Fruit fly (Drosophila melanogaster) whole organism, embryonic: ENCODE data around the gene CG14787.

Source experiments
- Abd-B ChIP-seq: fragments of 200-800 bp; sonication (Bioruptor generic); optimal IDR thresholded peaks from 2 replicates; lab custom pipeline; 2018; ENCODE audit warnings: missing biosample characterization, mild to moderate bottlenecking, missing genetic modification characterization, moderate library complexity
- Aef1 ChIP-seq: fragments of 200-800 bp; sonication (Bioruptor generic); IDR thresholded peaks from 3 replicates; pipeline ENCODE4 v1.3.6; 2022; ENCODE audit warnings: missing biosample characterization, missing genetic modification characterization
- Asciz ChIP-seq: fragments of 200-800 bp; sonication (Bioruptor generic); optimal IDR thresholded peaks from 2 replicates; lab custom pipeline; 2017; ENCODE audit warnings: missing biosample characterization, mild to moderate bottlenecking, missing genetic modification characterization, missing genetic modification reagents
- B-H1 ChIP-seq: fragments of 200-800 bp; sonication (Bioruptor generic); IDR thresholded peaks from 3 replicates; pipeline ENCODE4 v1.3.6; 2022; ENCODE audit warnings: missing biosample characterization, missing genetic modification characterization
- CG10209 ChIP-seq: fragments of 200-800 bp; sonication (Bioruptor generic); optimal IDR thresholded peaks from 3 replicates; lab custom pipeline; 2017; ENCODE audit warnings: missing biosample characterization, mild to moderate bottlenecking, missing genetic modification characterization, missing genetic modification reagents
- CG10654 ChIP-seq: fragments of 200-800 bp; sonication (Bioruptor generic); optimal IDR thresholded peaks from 2 replicates; lab custom pipeline; 2016; ENCODE audit warnings: missing biosample characterization, missing genetic modification characterization
- CG11093 ChIP-seq: fragments of 200-800 bp; sonication (Bioruptor generic); IDR thresholded peaks from 3 replicates; pipeline ENCODE4 v1.3.6; 2022; ENCODE audit warnings: missing biosample characterization, missing genetic modification characterization
- CG12236 ChIP-seq: fragments of 200-800 bp; sonication (Bioruptor generic); optimal IDR thresholded peaks from 2 replicates; lab custom pipeline; 2016; ENCODE audit warnings: missing biosample characterization, missing genetic modification characterization
- CG13287 ChIP-seq: fragments of 200-800 bp; sonication (Bioruptor generic); IDR thresholded peaks from 2 replicates; pipeline ENCODE4 v1.3.6; 2022; ENCODE audit warnings: missing biosample characterization, missing genetic modification characterization; ENCODE audit not compliant: partially characterized antibody
- CG15601 ChIP-seq: fragments of 200-800 bp; sonication (Bioruptor generic); optimal IDR thresholded peaks from 3 replicates; lab custom pipeline; 2019; ENCODE audit warnings: missing biosample characterization, mild to moderate bottlenecking, missing genetic modification characterization, moderate library complexity
- CG17186 ChIP-seq: fragments of 200-800 bp; sonication (Bioruptor generic); optimal IDR thresholded peaks from 3 replicates; lab custom pipeline; 2017; ENCODE audit warnings: missing biosample characterization, missing genetic modification reagents, missing genetic modification characterization
- CG2116 ChIP-seq: fragments of 200-800 bp; sonication (Bioruptor generic); optimal IDR thresholded peaks from 3 replicates; lab custom pipeline; 2018; ENCODE audit warnings: missing biosample characterization, mild to moderate bottlenecking, missing genetic modification characterization
- CG30431 ChIP-seq: fragments of 200-800 bp; sonication (Bioruptor generic); optimal IDR thresholded peaks from 2 replicates; lab custom pipeline; 2017; ENCODE audit warnings: missing biosample characterization, missing genetic modification characterization
- CG32772 ChIP-seq: fragments of 200-800 bp; sonication (Bioruptor generic); IDR thresholded peaks from 2 replicates; pipeline ENCODE4 v1.3.6; 2022; ENCODE audit warnings: missing biosample characterization, missing genetic modification characterization
- CG34376 ChIP-seq: fragments of 200-800 bp; sonication (Bioruptor generic); optimal IDR thresholded peaks from 2 replicates; lab custom pipeline; 2018; ENCODE audit warnings: missing biosample characterization, mild to moderate bottlenecking, missing genetic modification characterization
- CG4328 ChIP-seq: fragments of 200-800 bp; sonication (Bioruptor generic); optimal IDR thresholded peaks from 3 replicates; lab custom pipeline; 2017; ENCODE audit warnings: missing biosample characterization, missing genetic modification reagents, missing genetic modification characterization
- CG4360 ChIP-seq: fragments of 200-800 bp; sonication (Bioruptor generic); IDR thresholded peaks from 2 replicates; pipeline ENCODE4 v1.3.6; 2022; ENCODE audit warnings: missing biosample characterization, missing genetic modification characterization
- CG6689 ChIP-seq: fragments of 200-800 bp; sonication (Bioruptor generic); IDR thresholded peaks from 2 replicates; pipeline ENCODE4 v1.3.6; 2022; ENCODE audit warnings: missing biosample characterization, missing genetic modification characterization
- CG7357 ChIP-seq: fragments of 200-800 bp; sonication (Bioruptor generic); IDR thresholded peaks from 3 replicates; pipeline ENCODE4 v1.3.6; 2022; ENCODE audit warnings: missing biosample characterization, missing genetic modification characterization
- CG7839 ChIP-seq: fragments of 200-800 bp; sonication (Bioruptor generic); optimal IDR thresholded peaks from 3 replicates; lab custom pipeline; 2018; ENCODE audit warnings: missing biosample characterization, mild to moderate bottlenecking, missing genetic modification characterization, moderate library complexity
- CG9215 ChIP-seq: fragments of 200-800 bp; sonication (Bioruptor generic); IDR thresholded peaks from 2 replicates; pipeline ENCODE4 v1.3.6; 2022; ENCODE audit warnings: missing biosample characterization, missing genetic modification characterization
- Dek ChIP-seq: fragments of 200-800 bp; sonication (Bioruptor generic); optimal IDR thresholded peaks from 3 replicates; lab custom pipeline; 2019; ENCODE audit warnings: missing biosample characterization, mild to moderate bottlenecking, missing genetic modification characterization, moderate library complexity
- E2f2 ChIP-seq: fragments of 200-800 bp; sonication (Bioruptor generic); IDR thresholded peaks from 2 replicates; pipeline ENCODE4 v1.3.6; 2022; ENCODE audit warnings: missing biosample characterization, missing genetic modification characterization
- GATAe ChIP-seq: fragments of 200-800 bp; sonication (Bioruptor generic); conservative IDR thresholded peaks from 2 replicates; pipeline ENCODE4 v1.3.6; 2022; ENCODE audit warnings: missing biosample characterization, missing genetic modification characterization
- Hand ChIP-seq: fragments of 200-800 bp; sonication (Bioruptor generic); optimal IDR thresholded peaks from 2 replicates; lab custom pipeline; 2017; ENCODE audit warnings: mild to moderate bottlenecking, missing biosample characterization, missing genetic modification reagents, missing genetic modification characterization
- Hmr ChIP-seq: fragments of 200-800 bp; sonication (Bioruptor generic); optimal IDR thresholded peaks from 3 replicates; lab custom pipeline; 2017; ENCODE audit warnings: mild to moderate bottlenecking, missing biosample characterization, missing genetic modification reagents, missing genetic modification characterization
- Hr78 ChIP-seq, 2 experiments: fragments of 200-800 bp in 1 of 2; fragments of >200 bp in 1 of 2; sonication (Bioruptor generic) in 1 of 2; optimal IDR thresholded peaks; 2 replicates each; lab custom pipeline; 2017 to 2019; ENCODE audit warnings: missing biosample characterization in 2 of 2, missing genetic modification characterization in 2 of 2, mild to moderate bottlenecking in 1 of 2, moderate library complexity in 1 of 2
- Hsf ChIP-seq: fragments of 200-800 bp; sonication (Bioruptor generic); optimal IDR thresholded peaks from 3 replicates; lab custom pipeline; 2016; ENCODE audit warnings: missing biosample characterization, missing genetic modification characterization
- Oli ChIP-seq: fragments of 200-800 bp; sonication (Bioruptor generic); optimal IDR thresholded peaks from 2 replicates; lab custom pipeline; 2018; ENCODE audit warnings: missing biosample characterization, mild to moderate bottlenecking, missing genetic modification characterization, moderate library complexity
- Side ChIP-seq: fragments of 200-800 bp; sonication (Bioruptor generic); optimal IDR thresholded peaks from 2 replicates; lab custom pipeline; 2016; ENCODE audit warnings: missing biosample characterization, missing genetic modification characterization
- Sin3A ChIP-seq: fragments of >200 bp; optimal IDR thresholded peaks from 2 replicates; lab custom pipeline; 2018
- Sox100B ChIP-seq: fragments of 200-800 bp; sonication (Bioruptor generic); optimal IDR thresholded peaks from 3 replicates; lab custom pipeline; 2018; ENCODE audit warnings: missing biosample characterization, mild to moderate bottlenecking, missing genetic modification characterization
- al ChIP-seq: fragments of 200-800 bp; sonication (Bioruptor generic); IDR thresholded peaks from 2 replicates; pipeline ENCODE4 v1.3.6; 2022; ENCODE audit warnings: missing biosample characterization, missing genetic modification characterization
- amos ChIP-seq: fragments of 200-800 bp; sonication (Bioruptor generic); IDR thresholded peaks from 2 replicates; pipeline ENCODE4 v1.3.6; 2022; ENCODE audit warnings: missing biosample characterization, missing genetic modification characterization; ENCODE audit not compliant: partially characterized antibody
- dimm ChIP-seq: fragments of 200-800 bp; sonication (Bioruptor generic); IDR thresholded peaks from 2 replicates; pipeline ENCODE4 v1.3.6; 2022; ENCODE audit warnings: missing biosample characterization, missing genetic modification characterization
- dmrt11E ChIP-seq: fragments of 200-800 bp; sonication (Bioruptor generic); optimal IDR thresholded peaks from 3 replicates; lab custom pipeline; 2018; ENCODE audit warnings: missing biosample characterization, mild to moderate bottlenecking, missing genetic modification characterization, moderate library complexity
- ems ChIP-seq: fragments of 200-800 bp; sonication (Bioruptor generic); optimal IDR thresholded peaks from 3 replicates; lab custom pipeline; 2016; ENCODE audit warnings: missing biosample characterization, missing genetic modification characterization
- esg ChIP-seq: fragments of 200-800 bp; sonication (Bioruptor generic); conservative IDR thresholded peaks from 2 replicates; pipeline ENCODE4 v1.3.6; 2022; ENCODE audit warnings: missing biosample characterization, missing genetic modification characterization
- hb ChIP-seq: fragments of 200-800 bp; sonication (Bioruptor generic); IDR thresholded peaks from 3 replicates; pipeline ENCODE4 v1.3.6; 2022; ENCODE audit warnings: missing biosample characterization, missing genetic modification characterization; ENCODE audit not compliant: partially characterized antibody
- inv ChIP-seq: fragments of 200-800 bp; sonication (Bioruptor generic); IDR thresholded peaks from 2 replicates; pipeline ENCODE4 v1.3.6; 2022; ENCODE audit warnings: missing biosample characterization, missing genetic modification characterization; ENCODE audit not compliant: partially characterized antibody
- jing ChIP-seq: fragments of 200-800 bp; sonication (Bioruptor generic); optimal IDR thresholded peaks from 2 replicates; lab custom pipeline; 2018; ENCODE audit warnings: missing biosample characterization, mild to moderate bottlenecking, missing genetic modification characterization
- knrl ChIP-seq: fragments of 200-800 bp; sonication (Bioruptor generic); IDR thresholded peaks from 3 replicates; pipeline ENCODE4 v1.3.6; 2022; ENCODE audit warnings: missing biosample characterization, missing genetic modification characterization; ENCODE audit not compliant: partially characterized antibody
- nau ChIP-seq: fragments of 200-800 bp; sonication (Bioruptor generic); optimal IDR thresholded peaks from 3 replicates; lab custom pipeline; 2017; ENCODE audit warnings: missing biosample characterization, mild to moderate bottlenecking, missing genetic modification characterization, missing genetic modification reagents
- pho ChIP-seq: fragments of 200-800 bp; sonication (Bioruptor generic); optimal IDR thresholded peaks from 2 replicates; lab custom pipeline; 2016; ENCODE audit warnings: missing biosample characterization, missing genetic modification characterization
- pros ChIP-seq: fragments of 200-800 bp; sonication (Bioruptor generic); optimal IDR thresholded peaks from 3 replicates; lab custom pipeline; 2019; ENCODE audit warnings: missing biosample characterization, mild to moderate bottlenecking, missing genetic modification characterization, moderate library complexity
- salm ChIP-seq: fragments of 200-800 bp; sonication (Bioruptor generic); optimal IDR thresholded peaks from 2 replicates; lab custom pipeline; 2018; ENCODE audit warnings: missing biosample characterization, mild to moderate bottlenecking, missing genetic modification characterization
- seq ChIP-seq: fragments of 200-800 bp; sonication (Bioruptor generic); IDR thresholded peaks from 2 replicates; pipeline ENCODE4 v1.3.6; 2022; ENCODE audit warnings: missing biosample characterization, missing genetic modification characterization
- toy ChIP-seq: fragments of 200-800 bp; sonication (Bioruptor generic); IDR thresholded peaks from 2 replicates; pipeline ENCODE4 v1.3.6; 2022; ENCODE audit warnings: missing biosample characterization, missing genetic modification characterization
- tup ChIP-seq: fragments of 200-800 bp; sonication (Bioruptor generic); optimal IDR thresholded peaks from 2 replicates; lab custom pipeline; 2016; ENCODE audit warnings: missing biosample characterization, mild to moderate bottlenecking, missing genetic modification characterization, moderate library complexity
- tx ChIP-seq: fragments of 200-800 bp; sonication (Bioruptor generic); optimal IDR thresholded peaks from 2 replicates; lab custom pipeline; 2016; ENCODE audit warnings: missing biosample characterization, missing genetic modification characterization

The CG14787 gene

dm6 chrX:1470562-1470961 is 9.1 kb upstream of the CG14787 start, which contains the start of gene pck (continued):
- TF ChIP-seq CG2116 (GFP tag; lab: Kevin White, UChicago) (peak; percentile 78), ems (peak; percentile 71), Asciz (GFP tag; lab: Kevin White, UChicago) (no peak), inv (0 out of 2 replicates have a peak, but pooled peaks have one; percentile 25), knrl (GFP tag; lab: Robert Waterston, UW) (peak; percentile 48; the same call in 1 of the 3 replicates), CG30431 (GFP tag; lab: Kevin White, UChicago) (peak; percentile 6), CG7357 (peak; percentile 20; the same call in 1 of the 3 replicates), Hand (GFP tag; lab: Kevin White, UChicago) (no peak), CG11093 (GFP tag; lab: Robert Waterston, UW) (no peak), CG15601 (tag; lab: Kevin White, UChicago) (peak; percentile 51), CG12236 (GFP tag; lab: Kevin White, UChicago) (peak; percentile 45), tup (GFP tag; lab: Kevin White, UChicago) (no peak), Side (GFP tag; lab: Kevin White, UChicago) (peak; percentile 77), Hr78 (GFP tag; optimal IDR thresholded peaks at IDR 0.05; lab: Kevin White, UChicago) (no peak), CG7839 (no peak), Oli (no peak), al (GFP tag; lab: Robert Waterston, UW) (peak; percentile 60), Hsf (peak; percentile 67), CG32772 (GFP tag; lab: Robert Waterston, UW) (peak; percentile 43; the same call in 1 of the 2 replicates), dmrt11E (tag; lab: Kevin White, UChicago) (peak; percentile 65), esg (GFP tag; lab: Robert Waterston, UW) (no peak), Abd-B (GFP tag; lab: Kevin White, UChicago) (peak; percentile 38), hb (GFP tag; lab: Robert Waterston, UW) (no peak), E2f2 (GFP tag; lab: Robert Waterston, UW) (peak; percentile 78), CG17186 (peak; percentile 78), CG10209 (GFP tag; lab: Kevin White, UChicago) (peak; percentile 37), CG13287 (peak; percentile 65), pros (GFP tag; lab: Kevin White, UChicago) (no peak), seq (GFP tag; lab: Robert Waterston, UW) (peak; percentile 67; the same call in 1 of the 2 replicates), nau (GFP tag; lab: Kevin White, UChicago) (no peak), CG6689 (GFP tag; lab: Robert Waterston, UW) (peak; percentile 53; the same call in 1 of the 2 replicates), tx (GFP tag; lab: Kevin White, UChicago) (peak; percentile 32), GATAe (GFP tag; lab: Robert Waterston, UW) (no peak), toy (GFP tag; lab: Robert Waterston, UW) (no peak), Sox100B (GFP tag; lab: Kevin White, UChicago) (no peak), CG34376 (GFP tag; lab: Kevin White, UChicago) (peak; percentile 11), amos (GFP tag; lab: Robert Waterston, UW) (peak; percentile 39; the same call in 1 of the 2 replicates), dimm (GFP tag; lab: Robert Waterston, UW) (no peak), salm (tag; lab: Kevin White, UChicago) (peak; percentile 5), CG10654 (GFP tag; lab: Kevin White, UChicago) (peak; percentile 38), CG4360 (peak; percentile 32; the same call in 1 of the 2 replicates), jing (GFP tag; lab: Kevin White, UChicago) (no peak), CG4328 (GFP tag; lab: Kevin White, UChicago) (no peak), B-H1 (GFP tag; lab: Robert Waterston, UW) (peak; percentile 54; the same call in 1 of the 3 replicates), CG9215 (GFP tag; lab: Robert Waterston, UW) (peak; percentile 52), Sin3A (lab: Kevin White, UChicago) (peak; percentile 53), Aef1 (GFP tag; lab: Robert Waterston, UW) (peak; percentile 64; the same call in 2 of the 3 replicates), pho (peak; percentile 68), Dek (tag; lab: Kevin White, UChicago) (peak; percentile 14), Hmr (peak; percentile 51)
